Fruit fly (Drosophila melanogaster) whole organism, embryonic: ENCODE data around the gene CAH9.
A peak's percentile ranks its signal among the peaks of the same experiment; 100 is the strongest.

Experiments
- BEAF-32 ChIP-seq: fragments of 200-800 bp; sonication (Bioruptor generic); optimal IDR thresholded peaks from 3 replicates; lab custom pipeline; 2017; ENCODE audit warnings: missing biosample characterization, missing genetic modification characterization, mild to moderate bottlenecking, moderate library complexity, missing genetic modification reagents
- Bgb ChIP-seq: fragments of 200-800 bp; sonication (Bioruptor generic); IDR thresholded peaks from 2 replicates; pipeline ENCODE4 v1.3.6; 2022; ENCODE audit warnings: missing biosample characterization, missing genetic modification characterization; ENCODE audit not compliant: partially characterized antibody
- CG11560 ChIP-seq: fragments of 200-800 bp; sonication (Bioruptor generic); IDR thresholded peaks from 3 replicates; pipeline ENCODE4 v1.3.6; 2022; ENCODE audit warnings: missing biosample characterization, missing genetic modification characterization
- CG1602 ChIP-seq: fragments of 200-800 bp; sonication (Bioruptor generic); optimal IDR thresholded peaks from 3 replicates; lab custom pipeline; 2016; ENCODE audit warnings: missing biosample characterization, missing genetic modification characterization
- CG16813 ChIP-seq: fragments of 200-800 bp; sonication (Bioruptor generic); IDR thresholded peaks from 3 replicates; pipeline ENCODE4 v1.3.6; 2022; ENCODE audit warnings: missing biosample characterization, missing genetic modification characterization; ENCODE audit not compliant: partially characterized antibody
- CG3281 ChIP-seq: fragments of 200-800 bp; sonication (Bioruptor generic); optimal IDR thresholded peaks from 3 replicates; lab custom pipeline; 2017; ENCODE audit warnings: missing biosample characterization, mild to moderate bottlenecking, missing genetic modification characterization
- CG3995 ChIP-seq: fragments of 200-800 bp; sonication (Bioruptor generic); optimal IDR thresholded peaks from 3 replicates; lab custom pipeline; 2016; ENCODE audit warnings: missing biosample characterization, missing genetic modification characterization
- CG6254 ChIP-seq: fragments of 200-800 bp; sonication (Bioruptor generic); optimal IDR thresholded peaks from 3 replicates; lab custom pipeline; 2017; ENCODE audit warnings: mild to moderate bottlenecking, missing biosample characterization, missing genetic modification reagents, missing genetic modification characterization
- CG6683 ChIP-seq: fragments of 200-800 bp; sonication (Bioruptor generic); optimal IDR thresholded peaks from 2 replicates; lab custom pipeline; 2017; ENCODE audit warnings: missing biosample characterization, mild to moderate bottlenecking, missing genetic modification characterization, missing genetic modification reagents
- CG7271 ChIP-seq: fragments of 200-800 bp; sonication (Bioruptor generic); optimal IDR thresholded peaks from 2 replicates; lab custom pipeline; 2018; ENCODE audit warnings: missing biosample characterization, mild to moderate bottlenecking, missing genetic modification characterization, moderate library complexity
- CG7556 ChIP-seq: fragments of 200-800 bp; sonication (Bioruptor generic); optimal IDR thresholded peaks from 2 replicates; lab custom pipeline; 2017; ENCODE audit warnings: missing biosample characterization, mild to moderate bottlenecking, missing genetic modification characterization
- CG8765 ChIP-seq: fragments of 200-800 bp; sonication (Bioruptor generic); IDR thresholded peaks from 2 replicates; pipeline ENCODE4 v1.3.6; 2022; ENCODE audit warnings: missing biosample characterization, missing genetic modification characterization
- Camta ChIP-seq: fragments of 200-800 bp; sonication (Bioruptor generic); optimal IDR thresholded peaks from 2 replicates; lab custom pipeline; 2016; ENCODE audit warnings: missing biosample characterization, missing genetic modification characterization
- Dad ChIP-seq: fragments of 200-800 bp; sonication (Bioruptor generic); optimal IDR thresholded peaks from 3 replicates; lab custom pipeline; 2016; ENCODE audit warnings: missing biosample characterization, missing genetic modification characterization
- Deaf1 ChIP-seq: fragments of 200-800 bp; optimal IDR thresholded peaks from 3 replicates; lab custom pipeline; 2019; ENCODE audit warnings: missing biosample characterization, mild to moderate bottlenecking, missing genetic modification characterization, moderate library complexity
- Dek ChIP-seq: fragments of 200-800 bp; sonication (Bioruptor generic); optimal IDR thresholded peaks from 3 replicates; lab custom pipeline; 2019; ENCODE audit warnings: missing biosample characterization, mild to moderate bottlenecking, missing genetic modification characterization, moderate library complexity
- Dfd ChIP-seq, 2 experiments: fragments of >200 bp; optimal IDR thresholded peaks; 2 replicates each; lab custom pipeline; 2017; ENCODE audit warnings: missing biosample characterization in 2 of 2, missing genetic modification characterization in 2 of 2
- Eip74EF ChIP-seq, 2 experiments: fragments of 200-800 bp in 1 of 2; fragments of >200 bp in 1 of 2; sonication (Bioruptor generic) in 1 of 2; optimal IDR thresholded peaks; 2 replicates each; lab custom pipeline; 2017 to 2019; ENCODE audit warnings: missing biosample characterization in 2 of 2, missing genetic modification characterization in 2 of 2, mild to moderate bottlenecking in 1 of 2, moderate library complexity in 1 of 2
- MTF-1 ChIP-seq: fragments of 200-800 bp; sonication (Bioruptor generic); optimal IDR thresholded peaks from 2 replicates; lab custom pipeline; 2018; ENCODE audit warnings: missing biosample characterization, mild to moderate bottlenecking, missing genetic modification characterization, borderline replicate concordance
- Nf-YC ChIP-seq: fragments of 200-800 bp; optimal IDR thresholded peaks from 3 replicates; lab custom pipeline; 2019; ENCODE audit warnings: missing biosample characterization, mild to moderate bottlenecking, missing genetic modification characterization, moderate library complexity
- Opbp ChIP-seq: fragments of 200-800 bp; sonication (Bioruptor generic); IDR thresholded peaks from 3 replicates; pipeline ENCODE4 v1.3.6; 2022; ENCODE audit warnings: missing biosample characterization, missing genetic modification characterization; ENCODE audit not compliant: partially characterized antibody
- PHDP ChIP-seq: fragments of 200-800 bp; sonication (Bioruptor generic); optimal IDR thresholded peaks from 3 replicates; lab custom pipeline; 2018; ENCODE audit warnings: missing biosample characterization, mild to moderate bottlenecking, missing genetic modification characterization, moderate library complexity
- Six4 ChIP-seq: fragments of 200-800 bp; sonication (Bioruptor generic); optimal IDR thresholded peaks from 2 replicates; lab custom pipeline; 2016; ENCODE audit warnings: missing biosample characterization, missing genetic modification characterization
- YL-1 ChIP-seq: fragments of 200-800 bp; sonication (Bioruptor generic); optimal IDR thresholded peaks from 3 replicates; lab custom pipeline; 2017; ENCODE audit warnings: missing biosample characterization, mild to moderate bottlenecking, missing genetic modification characterization
- amos ChIP-seq: fragments of 200-800 bp; sonication (Bioruptor generic); IDR thresholded peaks from 2 replicates; pipeline ENCODE4 v1.3.6; 2022; ENCODE audit warnings: missing biosample characterization, missing genetic modification characterization; ENCODE audit not compliant: partially characterized antibody
- aop ChIP-seq: fragments of 200-800 bp; sonication (Bioruptor generic); IDR thresholded peaks from 2 replicates; pipeline ENCODE4 v1.3.6; 2022; ENCODE audit warnings: missing biosample characterization, missing genetic modification characterization
- ap ChIP-seq: fragments of 200-800 bp; sonication (Bioruptor generic); IDR thresholded peaks from 2 replicates; pipeline ENCODE4 v1.3.6; 2022; ENCODE audit warnings: missing biosample characterization, missing genetic modification characterization
- cad ChIP-seq: fragments of >200 bp; optimal IDR thresholded peaks from 2 replicates; lab custom pipeline; 2017; ENCODE audit warnings: missing biosample characterization, missing genetic modification characterization
- corto ChIP-seq: fragments of 200-800 bp; sonication (Bioruptor generic); optimal IDR thresholded peaks from 2 replicates; lab custom pipeline; 2016; ENCODE audit warnings: missing biosample characterization, mild to moderate bottlenecking, missing genetic modification characterization, moderate library complexity
- ems ChIP-seq: fragments of 200-800 bp; sonication (Bioruptor generic); optimal IDR thresholded peaks from 3 replicates; lab custom pipeline; 2016; ENCODE audit warnings: missing biosample characterization, missing genetic modification characterization
- eyg ChIP-seq: fragments of 200-800 bp; sonication (Bioruptor generic); optimal IDR thresholded peaks from 3 replicates; lab custom pipeline; 2016; ENCODE audit warnings: missing biosample characterization, missing genetic modification characterization
- inv ChIP-seq: fragments of 200-800 bp; sonication (Bioruptor generic); IDR thresholded peaks from 2 replicates; pipeline ENCODE4 v1.3.6; 2022; ENCODE audit warnings: missing biosample characterization, missing genetic modification characterization; ENCODE audit not compliant: partially characterized antibody
- jumu ChIP-seq: fragments of 200-800 bp; sonication (Bioruptor generic); optimal IDR thresholded peaks from 3 replicates; lab custom pipeline; 2016; ENCODE audit warnings: missing biosample characterization, missing genetic modification characterization
- lab ChIP-seq: fragments of 200-800 bp; sonication (Bioruptor generic); optimal IDR thresholded peaks from 3 replicates; lab custom pipeline; 2017; ENCODE audit warnings: missing biosample characterization, missing genetic modification characterization, mild to moderate bottlenecking, moderate library complexity, missing genetic modification reagents
- lilli ChIP-seq: fragments of 200-800 bp; sonication (Bioruptor generic); optimal IDR thresholded peaks from 3 replicates; lab custom pipeline; 2016; ENCODE audit warnings: missing biosample characterization, missing genetic modification characterization
- maf-S ChIP-seq: fragments of 200-800 bp; sonication (Bioruptor generic); optimal IDR thresholded peaks from 2 replicates; lab custom pipeline; 2016; ENCODE audit warnings: missing biosample characterization, missing genetic modification characterization
- nmo ChIP-seq: fragments of 200-800 bp; sonication (Bioruptor generic); optimal IDR thresholded peaks from 2 replicates; lab custom pipeline; 2018; ENCODE audit warnings: missing biosample characterization, mild to moderate bottlenecking, missing genetic modification characterization, moderate library complexity
- pan ChIP-seq, 4 experiments: fragments of >200 bp in 3 of 4; fragments of 200-800 bp in 1 of 4; sonication (Bioruptor generic) in 1 of 4; optimal IDR thresholded peaks in 3 of 4; IDR thresholded peaks in 1 of 4; 2 replicates each; pipeline versions ENCODE4 v1.3.6 to Lab custom; 2017 to 2022; ENCODE audit warnings: missing biosample characterization in 2 of 4, missing genetic modification characterization in 2 of 4, mixed read lengths in 1 of 4
- peb ChIP-seq: fragments of 200-800 bp; sonication (Bioruptor generic); IDR thresholded peaks from 2 replicates; pipeline ENCODE4 v1.3.6; 2022; ENCODE audit warnings: missing biosample characterization, missing genetic modification characterization
- pros ChIP-seq: fragments of 200-800 bp; sonication (Bioruptor generic); optimal IDR thresholded peaks from 3 replicates; lab custom pipeline; 2019; ENCODE audit warnings: missing biosample characterization, mild to moderate bottlenecking, missing genetic modification characterization, moderate library complexity
- pzg ChIP-seq: fragments of 200-800 bp; sonication (Bioruptor generic); optimal IDR thresholded peaks from 3 replicates; lab custom pipeline; 2018; ENCODE audit warnings: missing biosample characterization, mild to moderate bottlenecking, missing genetic modification characterization, moderate library complexity
- row ChIP-seq: fragments of 200-800 bp; sonication (Bioruptor generic); IDR thresholded peaks from 3 replicates; pipeline ENCODE4 v1.3.6; 2022; ENCODE audit warnings: missing biosample characterization, missing genetic modification characterization
- run ChIP-seq: fragments of 200-800 bp; sonication (Bioruptor generic); optimal IDR thresholded peaks from 3 replicates; lab custom pipeline; 2018; ENCODE audit warnings: missing biosample characterization, mild to moderate bottlenecking, missing genetic modification characterization
- sc ChIP-seq, 3 experiments: fragments of >200 bp in 2 of 3; fragments of 200-800 bp in 1 of 3; sonication (Bioruptor generic) in 1 of 3; optimal IDR thresholded peaks; 2 replicates in 2 of 3; 3 replicates in 1 of 3; lab custom pipeline; 2017; ENCODE audit warnings: mild to moderate bottlenecking in 1 of 3, missing biosample characterization in 1 of 3, missing genetic modification characterization in 1 of 3, missing genetic modification reagents in 1 of 3
- tup ChIP-seq: fragments of 200-800 bp; sonication (Bioruptor generic); optimal IDR thresholded peaks from 2 replicates; lab custom pipeline; 2016; ENCODE audit warnings: missing biosample characterization, mild to moderate bottlenecking, missing genetic modification characterization, moderate library complexity
- unpg ChIP-seq: fragments of 200-800 bp; sonication (Bioruptor generic); optimal IDR thresholded peaks from 3 replicates; lab custom pipeline; 2018; ENCODE audit warnings: missing biosample characterization, mild to moderate bottlenecking, missing genetic modification characterization, moderate library complexity
- yki ChIP-seq: fragments of >200 bp; optimal IDR thresholded peaks from 3 replicates; lab custom pipeline; 2018

The CAH9 gene

DNA sequence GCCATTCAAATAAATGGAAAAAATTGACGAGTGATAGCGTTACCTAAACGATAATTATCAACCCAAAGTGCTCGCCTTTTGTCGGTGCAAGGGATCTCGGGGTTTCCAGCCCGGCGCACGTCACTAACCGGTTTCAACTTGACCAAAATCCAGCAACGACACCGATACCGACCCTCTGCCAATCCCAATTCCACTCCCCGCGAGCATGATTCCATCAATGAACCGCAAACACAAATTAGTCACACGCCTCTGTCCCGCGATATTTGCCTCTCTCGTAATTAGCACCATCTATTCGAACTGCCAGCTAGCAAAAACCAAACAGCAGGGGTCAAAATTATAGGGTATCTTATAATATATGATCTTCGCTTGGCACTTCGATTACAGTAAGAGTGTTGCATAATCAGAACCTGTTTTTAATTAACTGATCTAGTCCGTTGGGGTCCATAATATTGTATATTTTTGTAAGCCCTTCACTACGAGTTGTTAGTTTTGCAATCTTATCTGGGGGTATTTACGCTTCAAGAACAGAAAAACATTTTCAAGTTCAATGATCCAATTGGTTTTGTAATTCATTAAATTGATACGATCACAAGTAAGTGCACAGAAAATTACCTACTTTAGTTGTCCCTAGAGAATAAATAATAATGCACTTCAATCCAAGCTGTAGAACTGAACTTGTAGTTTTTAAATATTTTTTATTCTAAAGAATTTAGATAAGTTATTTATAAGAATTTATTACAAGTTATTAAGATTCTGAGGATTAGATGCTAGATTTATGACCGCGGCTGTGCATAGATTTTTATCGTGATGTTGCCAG lies 47.3 kb upstream of the CAH9 start (continued):
- TF ChIP-seq Eip74EF (GFP tag; optimal IDR thresholded peaks at IDR 0.05; lab: Kevin White, UChicago) (no peak), Dek (tag; lab: Kevin White, UChicago) (peak; percentile 49), lab (peak; percentile 69), CG6254 (peak; percentile 38), CG3281 (peak; percentile 85), Dfd (GFP tag; optimal IDR thresholded peaks at IDR 0.05; lab: Kevin White, UChicago) (no peak), BEAF-32 (no peak), lilli (GFP tag; lab: Kevin White, UChicago) (peak; percentile 73), nmo (GFP tag; lab: Kevin White, UChicago) (peak; percentile 5), Camta (GFP tag; lab: Kevin White, UChicago) (peak; percentile 16), ems (GFP tag; lab: Kevin White, UChicago) (peak; percentile 8), pros (GFP tag; lab: Kevin White, UChicago) (no peak), run (tag; lab: Kevin White, UChicago) (no peak), eyg (GFP tag; lab: Kevin White, UChicago) (peak; percentile 33), row (GFP tag; lab: Robert Waterston, UW) (peak; percentile 66; the same call in 2 of the 3 replicates), maf-S (GFP tag; lab: Kevin White, UChicago) (no peak), tup (GFP tag; lab: Kevin White, UChicago) (no peak), CG16813 (GFP tag; lab: Robert Waterston, UW) (no peak), cad (GFP tag; lab: Kevin White, UChicago) (no peak), amos (GFP tag; lab: Robert Waterston, UW) (no peak), jumu (GFP tag; lab: Kevin White, UChicago) (no peak), sc (optimal IDR thresholded peaks at IDR 0.05; lab: Kevin White, UChicago) (no peak), sc (GFP tag; optimal IDR thresholded peaks at IDR 0.05; lab: Kevin White, UChicago) (peak; percentile 3), CG8765 (no peak), Opbp (GFP tag; lab: Robert Waterston, UW) (no peak), pzg (GFP tag; lab: Kevin White, UChicago) (no peak), unpg (GFP tag; lab: Kevin White, UChicago) (peak; percentile 50), ap (GFP tag; lab: Robert Waterston, UW) (no peak), YL-1 (GFP tag; lab: Kevin White, UChicago) (peak; percentile 1), Deaf1 (tag; lab: Kevin White, UChicago) (peak; percentile 38), Dad (no peak), inv (GFP tag; lab: Robert Waterston, UW) (no peak), CG3995 (GFP tag; lab: Kevin White, UChicago) (no peak), PHDP (peak; percentile 36), CG6683 (no peak), CG7271 (tag; lab: Kevin White, UChicago) (no peak), CG11560 (no peak), yki (no peak), MTF-1 (GFP tag; lab: Kevin White, UChicago) (no peak), aop (no peak), pan (optimal IDR thresholded peaks at IDR 0.05; lab: Kevin White, UChicago) (no peak), pan (GFP tag; optimal IDR thresholded peaks at IDR 0.05 in 1 of 2, IDR thresholded peaks at IDR 0.05 in 1 of 2) (peak in 1 of 2 experiments; percentile 12), corto (no peak), Bgb (no peak), peb (GFP tag; lab: Robert Waterston, UW) (no peak), CG7556 (GFP tag; lab: Kevin White, UChicago) (peak; percentile 67), Six4 (peak; percentile 29), CG1602 (GFP tag; lab: Kevin White, UChicago) (no peak), Nf-YC (tag; lab: Kevin White, UChicago) (peak; percentile 40)
